Fruit fly (Drosophila melanogaster): ENCODE results near the gene CG13288.
A peak's percentile ranks its signal among the peaks of the same experiment; 100 is the strongest.

CG13288 gene

dm6 chr3L:5926015-5926988 is 19.1 kb downstream of the CG13288 start (continued):
- TF ChIP-seq scrt (GFP tag; optimal IDR thresholded peaks at IDR 0.05) (no peak), CG4404 (GFP tag; IDR thresholded peaks at IDR 0.05) (no peak), HHEX (GFP tag; optimal IDR thresholded peaks at IDR 0.05) (no peak), gcm (GFP tag; optimal IDR thresholded peaks at IDR 0.05) (peak; percentile 13), z (GFP tag; IDR thresholded peaks at IDR 0.05) (no peak), Dad (GFP tag; optimal IDR thresholded peaks at IDR 0.05) (no peak), MTF-1 (GFP tag; optimal IDR thresholded peaks at IDR 0.05; ENCODE audit: borderline replicate concordance) (no peak), CG2678 (tag; optimal IDR thresholded peaks at IDR 0.05) (peak; percentile 70), CG17802 (tag; optimal IDR thresholded peaks at IDR 0.05) (no peak), CG10147 (GFP tag; optimal IDR thresholded peaks at IDR 0.05) (no peak), CG31441 (GFP tag; IDR thresholded peaks at IDR 0.05) (peak; percentile 59), Dfd (GFP tag; optimal IDR thresholded peaks at IDR 0.05) (no peak), HmgD (GFP tag; optimal IDR thresholded peaks at IDR 0.05) (no peak), gfzf (GFP tag; optimal IDR thresholded peaks at IDR 0.05) (no peak), CG18764 (GFP tag; optimal IDR thresholded peaks at IDR 0.05) (no peak), CG12155 (GFP tag; optimal IDR thresholded peaks at IDR 0.05) (no peak), tap (tag; optimal IDR thresholded peaks at IDR 0.05) (peak; percentile 6), dimm (GFP tag; IDR thresholded peaks at IDR 0.05) (no peak), Dip3 (GFP tag; optimal IDR thresholded peaks at IDR 0.05) (peak; percentile 11), Mes4 (GFP tag; optimal IDR thresholded peaks at IDR 0.05) (peak; percentile 23), repo (GFP tag; optimal IDR thresholded peaks at IDR 0.05) (no peak), sima (GFP tag; optimal IDR thresholded peaks at IDR 0.05) (no peak), Hey (tag; optimal IDR thresholded peaks at IDR 0.05) (no peak), Camta (GFP tag; optimal IDR thresholded peaks at IDR 0.05) (no peak), CG7786 (GFP tag; optimal IDR thresholded peaks at IDR 0.05) (peak; percentile 27), D19B (GFP tag; optimal IDR thresholded peaks at IDR 0.05) (peak; percentile 28), CG14441 (GFP tag; IDR thresholded peaks at IDR 0.05) (peak; percentile 46; the same call in 1 of the 2 replicates), dmrt99B (tag; optimal IDR thresholded peaks at IDR 0.05) (peak; percentile 68), so (GFP tag; IDR thresholded peaks at IDR 0.05) (0 out of 3 replicates have a peak, but pooled peaks have one; percentile 10), CG42726 (GFP tag; IDR thresholded peaks at IDR 0.05; ENCODE audit: partially characterized antibody) (no peak), lab (GFP tag; optimal IDR thresholded peaks at IDR 0.05) (peak; percentile 5), Neu2 (GFP tag; optimal IDR thresholded peaks at IDR 0.05; ENCODE audit: borderline replicate concordance) (no peak), CG2889 (GFP tag; IDR thresholded peaks at IDR 0.05) (no peak), jing (GFP tag; optimal IDR thresholded peaks at IDR 0.05) (no peak), CG14860 (GFP tag; IDR thresholded peaks at IDR 0.05; ENCODE audit: partially characterized antibody) (no peak), gce (GFP tag; IDR thresholded peaks at IDR 0.05) (peak; percentile 18; the same call in 2 of the 3 replicates), bigmax (GFP tag; optimal IDR thresholded peaks at IDR 0.05) (no peak), tll (GFP tag; optimal IDR thresholded peaks at IDR 0.05) (no peak), NfI (GFP tag; optimal IDR thresholded peaks at IDR 0.05) (peak; percentile 45), CG17385 (GFP tag; optimal IDR thresholded peaks at IDR 0.05) (peak; percentile 42), hkb (optimal IDR thresholded peaks at IDR 0.05) (no peak), hkb (GFP tag; IDR thresholded peaks at IDR 0.05) (peak; percentile 63), CG6813 (GFP tag; optimal IDR thresholded peaks at IDR 0.05) (no peak), Rfx (GFP tag; IDR thresholded peaks at IDR 0.05) (peak; percentile 51), toy (GFP tag; IDR thresholded peaks at IDR 0.05) (no peak), Taf1 (GFP tag; IDR thresholded peaks at IDR 0.05) (no peak), Atf3 (GFP tag; optimal IDR thresholded peaks at IDR 0.05) (no peak), jigr1 (GFP tag; IDR thresholded peaks at IDR 0.05) (no peak), rib (GFP tag; IDR thresholded peaks at IDR 0.05) (no peak)
